Fruit fly (Drosophila melanogaster) whole organism, embryonic: ENCODE results near the gene CG14787.
A peak's percentile ranks its signal among the peaks of the same experiment; 100 is the strongest.

Experiments used
- Atf3 ChIP-seq: fragments of 200-800 bp; sonication (Bioruptor generic); optimal IDR thresholded peaks from 3 replicates; lab custom pipeline; 2016; ENCODE audit warnings: missing biosample characterization, missing genetic modification characterization
- B-H2 ChIP-seq: fragments of 200-800 bp; sonication (Bioruptor generic); optimal IDR thresholded peaks from 2 replicates; lab custom pipeline; 2018; ENCODE audit warnings: missing biosample characterization, mild to moderate bottlenecking, missing genetic modification characterization
- CG1024 ChIP-seq: fragments of 200-800 bp; sonication (Bioruptor generic); IDR thresholded peaks from 2 replicates; pipeline ENCODE4 v1.3.6; 2022; ENCODE audit warnings: missing biosample characterization, missing genetic modification characterization
- CG11247 ChIP-seq: fragments of 200-800 bp; sonication (Bioruptor generic); IDR thresholded peaks from 2 replicates; pipeline ENCODE4 v1.3.6; 2022; ENCODE audit warnings: missing biosample characterization, missing genetic modification characterization
- CG11560 ChIP-seq: fragments of 200-800 bp; sonication (Bioruptor generic); IDR thresholded peaks from 3 replicates; pipeline ENCODE4 v1.3.6; 2022; ENCODE audit warnings: missing biosample characterization, missing genetic modification characterization
- CG13123 ChIP-seq: fragments of 200-800 bp; sonication (Bioruptor generic); optimal IDR thresholded peaks from 2 replicates; lab custom pipeline; 2016; ENCODE audit warnings: missing biosample characterization, missing genetic modification characterization
- CG13894 ChIP-seq: fragments of 200-800 bp; sonication (Bioruptor generic); optimal IDR thresholded peaks from 3 replicates; lab custom pipeline; 2018; ENCODE audit warnings: missing biosample characterization, mild to moderate bottlenecking, missing genetic modification characterization, moderate library complexity
- CG14710 ChIP-seq: fragments of 200-800 bp; sonication (Bioruptor generic); optimal IDR thresholded peaks from 3 replicates; lab custom pipeline; 2019; ENCODE audit warnings: missing biosample characterization, mild to moderate bottlenecking, missing genetic modification characterization, moderate library complexity
- CG15269 ChIP-seq: fragments of 200-800 bp; sonication (Bioruptor generic); optimal IDR thresholded peaks from 2 replicates; lab custom pipeline; 2018; ENCODE audit warnings: missing biosample characterization, mild to moderate bottlenecking, missing genetic modification characterization, moderate library complexity
- CG16863 ChIP-seq: fragments of 200-800 bp; sonication (Bioruptor generic); optimal IDR thresholded peaks from 3 replicates; lab custom pipeline; 2016; ENCODE audit warnings: missing biosample characterization, missing genetic modification characterization
- CG17328 ChIP-seq: fragments of 200-800 bp; sonication (Bioruptor generic); IDR thresholded peaks from 2 replicates; pipeline ENCODE4 v1.3.6; 2022; ENCODE audit warnings: missing biosample characterization, missing genetic modification characterization
- CG17359 ChIP-seq: fragments of 200-800 bp; sonication (Bioruptor generic); optimal IDR thresholded peaks from 3 replicates; lab custom pipeline; 2018; ENCODE audit warnings: missing biosample characterization, mild to moderate bottlenecking, missing genetic modification characterization, moderate library complexity
- CG18262 ChIP-seq: fragments of 200-800 bp; optimal IDR thresholded peaks from 3 replicates; lab custom pipeline; 2019; ENCODE audit warnings: missing biosample characterization, mild to moderate bottlenecking, missing genetic modification characterization, moderate library complexity
- CG1832 ChIP-seq: fragments of 200-800 bp; sonication (Bioruptor generic); optimal IDR thresholded peaks from 2 replicates; lab custom pipeline; 2017; ENCODE audit warnings: missing biosample characterization, mild to moderate bottlenecking, missing genetic modification characterization, inconsistent platforms
- CG18476 ChIP-seq: fragments of 200-800 bp; sonication (Bioruptor generic); optimal IDR thresholded peaks from 2 replicates; lab custom pipeline; 2016; ENCODE audit warnings: missing biosample characterization, mild to moderate bottlenecking, missing genetic modification characterization
- CG18599 ChIP-seq: fragments of 200-800 bp; sonication (Bioruptor generic); optimal IDR thresholded peaks from 3 replicates; lab custom pipeline; 2017; ENCODE audit warnings: missing biosample characterization, missing genetic modification characterization, mild to moderate bottlenecking, moderate library complexity, missing genetic modification reagents
- CG2120 ChIP-seq: fragments of 200-800 bp; sonication (Bioruptor generic); optimal IDR thresholded peaks from 3 replicates; lab custom pipeline; 2016; ENCODE audit warnings: missing biosample characterization, missing genetic modification characterization
- CG33557 ChIP-seq: fragments of 200-800 bp; sonication (Bioruptor generic); optimal IDR thresholded peaks from 2 replicates; lab custom pipeline; 2019; ENCODE audit warnings: missing biosample characterization, mild to moderate bottlenecking, missing genetic modification characterization, moderate library complexity
- CG4820 ChIP-seq: fragments of 200-800 bp; sonication (Bioruptor generic); optimal IDR thresholded peaks from 3 replicates; lab custom pipeline; 2016; ENCODE audit warnings: missing biosample characterization, missing genetic modification characterization
- CG4854 ChIP-seq: fragments of 200-800 bp; sonication (Bioruptor generic); optimal IDR thresholded peaks from 2 replicates; lab custom pipeline; 2016; ENCODE audit warnings: missing biosample characterization, missing genetic modification characterization, inconsistent platforms
- CG7556 ChIP-seq: fragments of 200-800 bp; sonication (Bioruptor generic); optimal IDR thresholded peaks from 2 replicates; lab custom pipeline; 2017; ENCODE audit warnings: missing biosample characterization, mild to moderate bottlenecking, missing genetic modification characterization
- CG8359 ChIP-seq: fragments of 200-800 bp; sonication (Bioruptor generic); optimal IDR thresholded peaks from 2 replicates; lab custom pipeline; 2017; ENCODE audit warnings: missing biosample characterization, mild to moderate bottlenecking, missing genetic modification characterization, borderline replicate concordance
- CTCF ChIP-seq: fragments of 200-800 bp; sonication (Bioruptor generic); optimal IDR thresholded peaks from 2 replicates; lab custom pipeline; 2017; ENCODE audit warnings: missing biosample characterization, mild to moderate bottlenecking, missing genetic modification characterization, moderate library complexity
- CoRest ChIP-seq: fragments of 200-800 bp; sonication (Bioruptor generic); optimal IDR thresholded peaks from 3 replicates; lab custom pipeline; 2018; ENCODE audit warnings: missing biosample characterization, mild to moderate bottlenecking, missing genetic modification characterization, moderate library complexity
- D19B ChIP-seq: fragments of 200-800 bp; sonication (Bioruptor generic); optimal IDR thresholded peaks from 2 replicates; lab custom pipeline; 2017; ENCODE audit warnings: missing biosample characterization, mild to moderate bottlenecking, missing genetic modification characterization
- Fer3 ChIP-seq: fragments of 200-800 bp; sonication (Bioruptor generic); optimal IDR thresholded peaks from 2 replicates; lab custom pipeline; 2018; ENCODE audit warnings: missing biosample characterization, mild to moderate bottlenecking, missing genetic modification characterization, moderate library complexity
- HLH54F ChIP-seq: fragments of 200-800 bp; sonication (Bioruptor generic); optimal IDR thresholded peaks from 3 replicates; lab custom pipeline; 2016; ENCODE audit warnings: missing biosample characterization, missing genetic modification characterization
- Mad ChIP-seq: fragments of 200-800 bp; sonication (Bioruptor generic); optimal IDR thresholded peaks from 2 replicates; lab custom pipeline; 2016; ENCODE audit warnings: missing biosample characterization, missing genetic modification characterization
- Meics ChIP-seq: fragments of 200-800 bp; sonication (Bioruptor generic); optimal IDR thresholded peaks from 2 replicates; lab custom pipeline; 2017; ENCODE audit warnings: missing biosample characterization, mild to moderate bottlenecking, missing genetic modification characterization
- PHDP ChIP-seq: fragments of 200-800 bp; sonication (Bioruptor generic); optimal IDR thresholded peaks from 3 replicates; lab custom pipeline; 2018; ENCODE audit warnings: missing biosample characterization, mild to moderate bottlenecking, missing genetic modification characterization, moderate library complexity
- Poxn ChIP-seq: fragments of 200-800 bp; sonication (Bioruptor generic); IDR thresholded peaks from 2 replicates; pipeline ENCODE4 v1.3.6; 2022; ENCODE audit warnings: missing biosample characterization, missing genetic modification characterization
- Rx ChIP-seq: fragments of 200-800 bp; sonication (Bioruptor generic); IDR thresholded peaks from 2 replicates; pipeline ENCODE4 v1.3.6; 2022; ENCODE audit warnings: missing biosample characterization, missing genetic modification characterization
- Spps ChIP-seq: fragments of 200-800 bp; sonication (Bioruptor generic); optimal IDR thresholded peaks from 2 replicates; lab custom pipeline; 2018; ENCODE audit warnings: missing biosample characterization, mild to moderate bottlenecking, missing genetic modification characterization
- Ssrp ChIP-seq: fragments of 200-800 bp; sonication (Bioruptor generic); optimal IDR thresholded peaks from 2 replicates; lab custom pipeline; 2018; ENCODE audit warnings: missing biosample characterization, mild to moderate bottlenecking, missing genetic modification characterization, moderate library complexity
- crc ChIP-seq: fragments of 200-800 bp; sonication (Bioruptor generic); optimal IDR thresholded peaks from 2 replicates; lab custom pipeline; 2016; ENCODE audit warnings: missing biosample characterization, missing genetic modification characterization
- disco-r ChIP-seq: fragments of 200-800 bp; sonication (Bioruptor generic); optimal IDR thresholded peaks from 2 replicates; lab custom pipeline; 2016; ENCODE audit warnings: missing biosample characterization, missing genetic modification characterization
- fd3F ChIP-seq: fragments of 200-800 bp; sonication (Bioruptor generic); optimal IDR thresholded peaks from 2 replicates; lab custom pipeline; 2018; ENCODE audit warnings: missing biosample characterization, mild to moderate bottlenecking, missing genetic modification characterization, moderate library complexity
- ftz-f1 ChIP-seq: fragments of 200-800 bp; sonication (Bioruptor generic); optimal IDR thresholded peaks from 2 replicates; lab custom pipeline; 2016; ENCODE audit warnings: missing biosample characterization, missing genetic modification characterization
- gro ChIP-seq: fragments of 200-800 bp; sonication (Bioruptor generic); optimal IDR thresholded peaks from 2 replicates; lab custom pipeline; 2016; ENCODE audit warnings: missing biosample characterization, missing genetic modification characterization
- hbn ChIP-seq: fragments of 200-800 bp; sonication (Bioruptor generic); IDR thresholded peaks from 2 replicates; pipeline ENCODE4 v1.3.6; 2022; ENCODE audit warnings: missing biosample characterization, missing genetic modification characterization; ENCODE audit not compliant: partially characterized antibody
- hth ChIP-seq: fragments of >200 bp; optimal IDR thresholded peaks from 2 replicates; lab custom pipeline; 2017; ENCODE audit warnings: inconsistent platforms
- klu ChIP-seq: fragments of 200-800 bp; sonication (Bioruptor generic); IDR thresholded peaks from 2 replicates; pipeline ENCODE4 v1.3.6; 2022; ENCODE audit warnings: missing biosample characterization, missing genetic modification characterization
- lab ChIP-seq: fragments of 200-800 bp; sonication (Bioruptor generic); optimal IDR thresholded peaks from 3 replicates; lab custom pipeline; 2017; ENCODE audit warnings: missing biosample characterization, missing genetic modification characterization, mild to moderate bottlenecking, moderate library complexity, missing genetic modification reagents
- mirr ChIP-seq: fragments of 200-800 bp; sonication (Bioruptor generic); optimal IDR thresholded peaks from 3 replicates; lab custom pipeline; 2018; ENCODE audit warnings: missing biosample characterization, mild to moderate bottlenecking, missing genetic modification characterization
- org-1 ChIP-seq: fragments of 200-800 bp; sonication (Bioruptor generic); optimal IDR thresholded peaks from 2 replicates; lab custom pipeline; 2017; ENCODE audit warnings: missing biosample characterization, missing genetic modification characterization
- phol ChIP-seq: fragments of 200-800 bp; sonication (Bioruptor generic); optimal IDR thresholded peaks from 3 replicates; lab custom pipeline; 2018; ENCODE audit warnings: missing biosample characterization, mild to moderate bottlenecking, missing genetic modification characterization, moderate library complexity
- scrt ChIP-seq: fragments of 200-800 bp; sonication (Bioruptor generic); optimal IDR thresholded peaks from 2 replicates; lab custom pipeline; 2018; ENCODE audit warnings: missing biosample characterization, mild to moderate bottlenecking, missing genetic modification characterization, moderate library complexity
- so ChIP-seq: fragments of 200-800 bp; sonication (Bioruptor generic); IDR thresholded peaks from 3 replicates; pipeline ENCODE4 v1.3.6; 2022; ENCODE audit warnings: missing biosample characterization, missing genetic modification characterization
- stc ChIP-seq: fragments of 200-800 bp; sonication (Bioruptor generic); IDR thresholded peaks from 2 replicates; pipeline ENCODE4 v1.3.6; 2022; ENCODE audit warnings: missing biosample characterization, missing genetic modification characterization
- trh ChIP-seq: fragments of 200-800 bp; sonication (Bioruptor generic); optimal IDR thresholded peaks from 2 replicates; lab custom pipeline; 2016; ENCODE audit warnings: missing biosample characterization, missing genetic modification characterization
- zfh2 ChIP-seq: fragments of 200-800 bp; sonication (Bioruptor generic); optimal IDR thresholded peaks from 2 replicates; lab custom pipeline; 2016; ENCODE audit warnings: missing biosample characterization, missing genetic modification characterization

Gene CG14787

dm6 chrX:1470562-1470961 lies 9.1 kb upstream of the CG14787 start, which contains the start of gene pck:
pck (plus strand) TSS chrX:1470666.
- TF ChIP-seq CG4854 (GFP tag; lab: Kevin White, UChicago) = peak; percentile 26
- TF ChIP-seq Rx (GFP tag; lab: Robert Waterston, UW) = peak; percentile 50; the same call in 1 of the 2 replicates
- peak; percentile 70 for TF ChIP-seq CG17328 (GFP tag; lab: Robert Waterston, UW)
- no peak for TF ChIP-seq CG11560
- TF ChIP-seq hbn = peak; percentile 41; the same call in 1 of the 2 replicates
- TF ChIP-seq CG13123 (GFP tag; lab: Kevin White, UChicago) = peak; percentile 52
- TF ChIP-seq CG16863 (GFP tag; lab: Kevin White, UChicago) = peak; percentile 69
- 0 out of 3 replicates have a peak, but pooled peaks have one; percentile 56 for TF ChIP-seq so
- peak; percentile 38 for TF ChIP-seq Mad (GFP tag; lab: Kevin White, UChicago)
- peak; percentile 35 for TF ChIP-seq CG15269 (tag; lab: Kevin White, UChicago)
- peak; percentile 17 for TF ChIP-seq trh (GFP tag; lab: Kevin White, UChicago)
- TF ChIP-seq Poxn (GFP tag; lab: Robert Waterston, UW) = no peak
- TF ChIP-seq stc (GFP tag; lab: Robert Waterston, UW) = peak; percentile 70; the same call in 1 of the 2 replicates
- TF ChIP-seq CG1832 (GFP tag; lab: Kevin White, UChicago) = no peak
- peak; percentile 75 for TF ChIP-seq CG14710 (tag; lab: Kevin White, UChicago)
- TF ChIP-seq CG7556 (GFP tag; lab: Kevin White, UChicago) = peak; percentile 56
- peak; percentile 37 for TF ChIP-seq crc (GFP tag; lab: Kevin White, UChicago)
- TF ChIP-seq disco-r (GFP tag; lab: Kevin White, UChicago) = peak; percentile 49
- no peak for TF ChIP-seq fd3F (GFP tag; lab: Kevin White, UChicago)
- peak; percentile 56 for TF ChIP-seq CG1024
- peak; percentile 42 for TF ChIP-seq CG33557 (GFP tag; lab: Kevin White, UChicago)
- peak; percentile 73 for TF ChIP-seq zfh2
- peak; percentile 26 for TF ChIP-seq CTCF (GFP tag; lab: Kevin White, UChicago)
- TF ChIP-seq B-H2 = no peak
- TF ChIP-seq hth = no peak
- peak; percentile 49 for TF ChIP-seq CoRest
- TF ChIP-seq CG13894 (tag; lab: Kevin White, UChicago) = peak; percentile 12
- TF ChIP-seq CG18262 = peak; percentile 55
- peak; percentile 64 for TF ChIP-seq CG4820 (GFP tag; lab: Kevin White, UChicago)
- no peak for TF ChIP-seq ftz-f1 (GFP tag; lab: Kevin White, UChicago)
- peak; percentile 47 for TF ChIP-seq gro
- peak; percentile 40 for TF ChIP-seq PHDP (tag; lab: Kevin White, UChicago)
- peak; percentile 82 for TF ChIP-seq CG2120 (GFP tag; lab: Kevin White, UChicago)
- peak; percentile 74 for TF ChIP-seq lab (GFP tag; lab: Kevin White, UChicago)
- no peak for TF ChIP-seq D19B (GFP tag; lab: Kevin White, UChicago)
- no peak for TF ChIP-seq scrt (GFP tag; lab: Kevin White, UChicago)
- peak; percentile 53 for TF ChIP-seq HLH54F (GFP tag; lab: Kevin White, UChicago)
- TF ChIP-seq klu (GFP tag; lab: Robert Waterston, UW) = no peak
- no peak for TF ChIP-seq org-1 (GFP tag; lab: Kevin White, UChicago)
- TF ChIP-seq Spps (tag; lab: Kevin White, UChicago) = peak; percentile 31
- peak; percentile 34 for TF ChIP-seq Meics (GFP tag; lab: Kevin White, UChicago)
- TF ChIP-seq CG8359 = no peak
- peak; percentile 40 for TF ChIP-seq Fer3 (tag; lab: Kevin White, UChicago)
- peak; percentile 25 for TF ChIP-seq Ssrp (tag; lab: Kevin White, UChicago)
- no peak for TF ChIP-seq mirr (GFP tag; lab: Kevin White, UChicago)
- peak; percentile 52 for TF ChIP-seq CG17359 (tag; lab: Kevin White, UChicago)
- peak; percentile 54 for TF ChIP-seq CG18476 (GFP tag; lab: Kevin White, UChicago)
- TF ChIP-seq CG18599 (GFP tag; lab: Kevin White, UChicago) = peak; percentile 72
- TF ChIP-seq CG11247 (GFP tag; lab: Robert Waterston, UW) = 0 out of 2 replicates have a peak, but pooled peaks have one; percentile 42
- TF ChIP-seq Atf3 (GFP tag; lab: Kevin White, UChicago) = peak; percentile 55
- peak; percentile 53 for TF ChIP-seq phol
